Fruit fly (Drosophila melanogaster): ENCODE measurements around the gene CG42758.

- TF ChIP-seq Snoo (tag; optimal IDR thresholded peaks at IDR 0.05) (no peak), gl (tag; optimal IDR thresholded peaks at IDR 0.05) (no peak), CG8301 (tag; optimal IDR thresholded peaks at IDR 0.05) (no peak), EcR (GFP tag; optimal IDR thresholded peaks at IDR 0.05) (no peak), fd96Ca (GFP tag; IDR thresholded peaks at IDR 0.05) (no peak), CG34367 (tag; optimal IDR thresholded peaks at IDR 0.05) (no peak), CG14655 (GFP tag; optimal IDR thresholded peaks at IDR 0.05) (no peak), Pif1A (GFP tag; optimal IDR thresholded peaks at IDR 0.05) (no peak), Pif1B (GFP tag; optimal IDR thresholded peaks at IDR 0.05) (no peak), CG4496 (GFP tag; IDR thresholded peaks at IDR 0.05) (no peak), Ets98B (GFP tag; IDR thresholded peaks at IDR 0.05) (no peak), CG12605 (GFP tag; IDR thresholded peaks at IDR 0.05) (no peak)
Observed at dm6 chr3L:14580294-14580693, 13.1 kb downstream of the CG42758 start.

Data from whole organism, pupa.